Fruit fly (Drosophila melanogaster): ENCODE results near the gene gammaSnap2.

The gammaSnap2 gene

dm6 chr3R:10087206-10087927, 33.8 kb downstream of the gammaSnap2 start (continued):
- 0 out of 3 replicates have a peak, but pooled peaks have one; percentile 34 for TF ChIP-seq CG11560 (tag; IDR thresholded peaks at IDR 0.05)
- peak; percentile 56 for TF ChIP-seq CG16815 (GFP tag; optimal IDR thresholded peaks at IDR 0.05)
- no peak for TF ChIP-seq usp (GFP tag; optimal IDR thresholded peaks at IDR 0.05)
- no peak for TF ChIP-seq lov (optimal IDR thresholded peaks at IDR 0.05)
- TF ChIP-seq lov (GFP tag; IDR thresholded peaks at IDR 0.05), result no peak
- TF ChIP-seq zen (tag; optimal IDR thresholded peaks at IDR 0.05), result no peak
- no peak for TF ChIP-seq TFAM (GFP tag; optimal IDR thresholded peaks at IDR 0.05)
- peak; percentile 90 for TF ChIP-seq sens (GFP tag)
- peak; percentile 29 for TF ChIP-seq CG1233 (GFP tag; optimal IDR thresholded peaks at IDR 0.05)
- no peak for TF ChIP-seq onecut (GFP tag; IDR thresholded peaks at IDR 0.05)
- TF ChIP-seq Adf1 (GFP tag; IDR thresholded peaks at IDR 0.05), result peak; percentile 82
- peak; percentile 80 for TF ChIP-seq CG14441 (GFP tag; IDR thresholded peaks at IDR 0.05)
- peak; percentile 51 for TF ChIP-seq CG3847 (GFP tag; IDR thresholded peaks at IDR 0.05)
- TF ChIP-seq Dek (tag; optimal IDR thresholded peaks at IDR 0.05), result peak; percentile 59
- TF ChIP-seq pita (GFP tag; optimal IDR thresholded peaks at IDR 0.05), result no peak
- TF ChIP-seq klu (GFP tag; IDR thresholded peaks at IDR 0.05), result peak; percentile 60
- TF ChIP-seq Antp (GFP tag; optimal IDR thresholded peaks at IDR 0.05), result peak; percentile 78
- TF ChIP-seq D (optimal IDR thresholded peaks at IDR 0.05), result no peak
- no peak for TF ChIP-seq D (GFP tag; optimal IDR thresholded peaks at IDR 0.05)
- no peak for TF ChIP-seq Doc2 (GFP tag; IDR thresholded peaks at IDR 0.05)
- TF ChIP-seq D19B (GFP tag; optimal IDR thresholded peaks at IDR 0.05), result peak; percentile 39
- TF ChIP-seq Hr3 (GFP tag; optimal IDR thresholded peaks at IDR 0.05), result peak; percentile 42
- TF ChIP-seq CG13624 (GFP tag; optimal IDR thresholded peaks at IDR 0.05), result peak; percentile 72
- TF ChIP-seq CG9932 (GFP tag; IDR thresholded peaks at IDR 0.05), result peak; percentile 67
- no peak; the same call in 1 of the 2 replicates for TF ChIP-seq CG32767 (GFP tag; IDR thresholded peaks at IDR 0.05)
- TF ChIP-seq gcm2 (GFP tag; optimal IDR thresholded peaks at IDR 0.05), result peak; percentile 56
- no peak for TF ChIP-seq CG4707 (GFP tag; optimal IDR thresholded peaks at IDR 0.05)
- TF ChIP-seq cato (GFP tag; optimal IDR thresholded peaks at IDR 0.05; ENCODE audit: borderline replicate concordance), result peak; percentile 40
- TF ChIP-seq hbn (GFP tag; IDR thresholded peaks at IDR 0.05; ENCODE audit: partially characterized antibody), result no peak
- TF ChIP-seq CG7357 (GFP tag; IDR thresholded peaks at IDR 0.05), result peak; percentile 58; the same call in 1 of the 3 replicates
- TF ChIP-seq CG9797 (GFP tag; optimal IDR thresholded peaks at IDR 0.05), result no peak
- TF ChIP-seq ash1 (GFP tag; optimal IDR thresholded peaks at IDR 0.05), result no peak
- TF ChIP-seq BtbVII (GFP tag; optimal IDR thresholded peaks at IDR 0.05), result peak; percentile 65
- TF ChIP-seq CG4424 (GFP tag; optimal IDR thresholded peaks at IDR 0.05), result peak; percentile 46
- TF ChIP-seq ken (GFP tag; IDR thresholded peaks at IDR 0.05), result peak; percentile 65; the same call in 2 of the 3 replicates
- TF ChIP-seq CG7786 (GFP tag; optimal IDR thresholded peaks at IDR 0.05), result peak; percentile 61
- peak; percentile 24 for TF ChIP-seq CG18262 (tag; optimal IDR thresholded peaks at IDR 0.05)
- peak; percentile 67 for TF ChIP-seq CHES-1-like (GFP tag; optimal IDR thresholded peaks at IDR 0.05)
- peak; percentile 64 for TF ChIP-seq CG3281 (GFP tag; optimal IDR thresholded peaks at IDR 0.05)
- TF ChIP-seq CG11247 (GFP tag; IDR thresholded peaks at IDR 0.05), result peak; percentile 64
- no peak for TF ChIP-seq pzg (GFP tag; optimal IDR thresholded peaks at IDR 0.05)
- peak; percentile 63; the same call in 1 of the 2 replicates for TF ChIP-seq Taf1 (GFP tag; IDR thresholded peaks at IDR 0.05)
- TF ChIP-seq CG4328 (GFP tag; optimal IDR thresholded peaks at IDR 0.05), result no peak
- TF ChIP-seq CG1832 (GFP tag; optimal IDR thresholded peaks at IDR 0.05), result peak; percentile 80
- TF ChIP-seq CG2116 (GFP tag; optimal IDR thresholded peaks at IDR 0.05), result peak; percentile 32
- peak; percentile 41 for TF ChIP-seq caup (GFP tag; optimal IDR thresholded peaks at IDR 0.05; ENCODE audit: severe bottlenecking)
- TF ChIP-seq CG1792 (GFP tag; optimal IDR thresholded peaks at IDR 0.05), result peak; percentile 48
- TF ChIP-seq CG8089 (GFP tag; optimal IDR thresholded peaks at IDR 0.05), result peak; percentile 38
- peak; percentile 36; the same call in 1 of the 2 replicates for TF ChIP-seq Awh (GFP tag; IDR thresholded peaks at IDR 0.05)
- 0 out of 2 replicates have a peak, but pooled peaks have one; percentile 10 for TF ChIP-seq wdn (GFP tag; IDR thresholded peaks at IDR 0.05)
- TF ChIP-seq wor (GFP tag; IDR thresholded peaks at IDR 0.05), result 0 out of 2 replicates have a peak, but pooled peaks have one; percentile 25

Measured in whole organism, embryonic.